Fruit fly (Drosophila melanogaster): ENCODE results near the gene Atg1.

The Atg1 gene

dm6 chr3L:12794532-12794931, 10.4 kb downstream of the Atg1 start (continued):
- TF ChIP-seq CG2129 (GFP tag; IDR thresholded peaks at IDR 0.05; ENCODE audit: partially characterized antibody) = peak; percentile 57; the same call in 1 of the 2 replicates
- peak; percentile 82 for TF ChIP-seq Scr (GFP tag; IDR thresholded peaks at IDR 0.05; ENCODE audit: partially characterized antibody)
- TF ChIP-seq Xbp1 (GFP tag; optimal IDR thresholded peaks at IDR 0.05) = peak; percentile 3
- no peak for TF ChIP-seq ken (GFP tag; IDR thresholded peaks at IDR 0.05)
- TF ChIP-seq Hr3 (GFP tag; optimal IDR thresholded peaks at IDR 0.05) = no peak
- TF ChIP-seq B-H1 (GFP tag; IDR thresholded peaks at IDR 0.05) = no peak
- peak; percentile 7 for TF ChIP-seq trem (tag; optimal IDR thresholded peaks at IDR 0.05)
- TF ChIP-seq exex (tag; optimal IDR thresholded peaks at IDR 0.05) = peak; percentile 11
- no peak for TF ChIP-seq CG4360 (GFP tag; IDR thresholded peaks at IDR 0.05)
- TF ChIP-seq CG16813 (GFP tag; IDR thresholded peaks at IDR 0.05; ENCODE audit: partially characterized antibody) = peak; percentile 74; the same call in 2 of the 3 replicates
- peak; percentile 85; the same call in 2 of the 3 replicates for TF ChIP-seq Opbp (GFP tag; IDR thresholded peaks at IDR 0.05; ENCODE audit: partially characterized antibody)
- no peak for TF ChIP-seq CG11247 (GFP tag; IDR thresholded peaks at IDR 0.05)
- TF ChIP-seq CTCF (GFP tag; optimal IDR thresholded peaks at IDR 0.05) = peak; percentile 3
- peak; percentile 88 for TF ChIP-seq pzg (GFP tag; optimal IDR thresholded peaks at IDR 0.05)
- TF ChIP-seq gem (tag; optimal IDR thresholded peaks at IDR 0.05) = no peak
- no peak for TF ChIP-seq ac (GFP tag; optimal IDR thresholded peaks at IDR 0.05)
- TF ChIP-seq nerfin-2 (GFP tag; IDR thresholded peaks at IDR 0.05; ENCODE audit: partially characterized antibody) = peak; percentile 70; the same call in 1 of the 2 replicates
- peak; percentile 39 for TF ChIP-seq Lhr (GFP tag; optimal IDR thresholded peaks at IDR 0.05)
- TF ChIP-seq vnd (GFP tag; IDR thresholded peaks at IDR 0.05; ENCODE audit: partially characterized antibody) = peak; percentile 72; the same call in 2 of the 3 replicates
- peak; percentile 85; the same call in 2 of the 3 replicates for TF ChIP-seq mld (GFP tag; IDR thresholded peaks at IDR 0.05; ENCODE audit: partially characterized antibody)
- TF ChIP-seq abd-A (tag; optimal IDR thresholded peaks at IDR 0.05) = no peak
- peak; percentile 86 for TF ChIP-seq CG17186 (GFP tag; optimal IDR thresholded peaks at IDR 0.05)
- TF ChIP-seq pita (GFP tag; optimal IDR thresholded peaks at IDR 0.05) = no peak
- TF ChIP-seq Pdp1 (GFP tag; optimal IDR thresholded peaks at IDR 0.05) = peak in 1 of 2 experiments; percentile 19
- TF ChIP-seq jing (GFP tag; optimal IDR thresholded peaks at IDR 0.05) = no peak
- no peak for TF ChIP-seq CrebB (tag; optimal IDR thresholded peaks at IDR 0.05)
- no peak for TF ChIP-seq CG8944 (GFP tag; optimal IDR thresholded peaks at IDR 0.05)
- no peak for TF ChIP-seq Rx (GFP tag; IDR thresholded peaks at IDR 0.05)
- TF ChIP-seq CG6654 (GFP tag; optimal IDR thresholded peaks at IDR 0.05) = no peak
- peak; percentile 92 for TF ChIP-seq Dref (GFP tag; IDR thresholded peaks at IDR 0.05)
- no peak for TF ChIP-seq CG16815 (GFP tag; optimal IDR thresholded peaks at IDR 0.05)
- TF ChIP-seq tna (GFP tag; IDR thresholded peaks at IDR 0.05; ENCODE audit: partially characterized antibody) = peak; percentile 81
- TF ChIP-seq CG15479 (GFP tag; optimal IDR thresholded peaks at IDR 0.05) = no peak
- peak; percentile 41; the same call in 1 of the 2 replicates for TF ChIP-seq Rfx (GFP tag; IDR thresholded peaks at IDR 0.05)
- TF ChIP-seq CG12659 (GFP tag; optimal IDR thresholded peaks at IDR 0.05) = peak; percentile 51
- peak; percentile 90 for TF ChIP-seq Dp (GFP tag; optimal IDR thresholded peaks at IDR 0.05)
- TF ChIP-seq pfk (GFP tag; optimal IDR thresholded peaks at IDR 0.05) = peak; percentile 5
- no peak for TF ChIP-seq CG13624 (GFP tag; optimal IDR thresholded peaks at IDR 0.05)
- TF ChIP-seq crol (GFP tag; IDR thresholded peaks at IDR 0.05) = no peak
- no peak for TF ChIP-seq cwo (GFP tag; optimal IDR thresholded peaks at IDR 0.05)
- no peak; the same call in 1 of the 2 replicates for TF ChIP-seq vvl (GFP tag; IDR thresholded peaks at IDR 0.05)
- TF ChIP-seq bbx (GFP tag; IDR thresholded peaks at IDR 0.05; ENCODE audit: partially characterized antibody) = peak; percentile 88
- peak; percentile 71 for TF ChIP-seq MBD-R2 (GFP tag; IDR thresholded peaks at IDR 0.05)
- TF ChIP-seq Ssrp (tag; optimal IDR thresholded peaks at IDR 0.05) = no peak
- TF ChIP-seq CG18476 (GFP tag; optimal IDR thresholded peaks at IDR 0.05) = no peak
- peak; percentile 16 for TF ChIP-seq PHDP (tag; optimal IDR thresholded peaks at IDR 0.05)
- peak; percentile 44 for TF ChIP-seq sd (tag; optimal IDR thresholded peaks at IDR 0.05)
- TF ChIP-seq tup (GFP tag; optimal IDR thresholded peaks at IDR 0.05) = no peak
- TF ChIP-seq zfh2 (GFP tag; optimal IDR thresholded peaks at IDR 0.05) = no peak

Data from whole organism, embryonic.